Worm (Caenorhabditis elegans) whole organism, L3 larva: ENCODE measurements around the gene F26D11.13.

ENCODE experiments used
- ceh-28 ChIP-seq: fragments of 150-350 bp; optimal IDR thresholded peaks from 2 replicates; lab custom pipeline; 2014; ENCODE audit warnings: missing biosample characterization, missing genetic modification reagents, missing genetic modification characterization
- ceh-82 ChIP-seq: fragments of 150-350 bp; optimal IDR thresholded peaks from 2 replicates; lab custom pipeline; 2014; ENCODE audit warnings: missing biosample characterization, missing genetic modification characterization
- pha-4 ChIP-seq: fragments of 150-350 bp; optimal IDR thresholded peaks from 2 replicates; lab custom pipeline; 2014; ENCODE audit warnings: missing biosample characterization, missing genetic modification reagents, missing genetic modification characterization
- skn-1 ChIP-seq: fragments of 150-350 bp; optimal IDR thresholded peaks from 2 replicates; lab custom pipeline; 2014; ENCODE audit warnings: missing biosample characterization, missing genetic modification characterization
- tbx-2 ChIP-seq: sonication (generic microtip); optimal IDR thresholded peaks from 2 replicates; lab custom pipeline; 2016; ENCODE audit warnings: mild to moderate bottlenecking, missing genetic modification characterization, missing compliant biosample characterization
- unc-39 ChIP-seq: sonication (generic microtip); optimal IDR thresholded peaks from 4 replicates; lab custom pipeline; 2017; ENCODE audit warnings: missing biosample characterization, missing genetic modification characterization

- TF ChIP-seq skn-1 (tag; lab: Kevin White, UChicago) (no peak), tbx-2 (tag; lab: Kevin White, UChicago) (no peak), unc-39 (tag; lab: Kevin White, UChicago) (no peak), ceh-82 (tag; lab: Kevin White, UChicago) (no peak), ceh-28 (tag; lab: Kevin White, UChicago) (no peak), pha-4 (tag; lab: Kevin White, UChicago) (no peak)
Observed at ce11 chrV:7952855-7953254, 1.6 kb downstream of the F26D11.13 start, which contains the start of gene clec-216.
